Worm (Caenorhabditis elegans): ENCODE measurements around the gene W06H8.2.
A peak's percentile ranks its signal among the peaks of the same experiment; 100 is the strongest.

The W06H8.2 gene

ce11 chrV:6222171-6222733 lies 15.7 kb downstream of the W06H8.2 start:
- 0 out of 2 replicates have a peak, but pooled peaks have one; percentile 73 for TF ChIP-seq ztf-1 (GFP tag; conservative IDR thresholded peaks at IDR 0.05)
- TF ChIP-seq nhr-25 (tag; optimal IDR thresholded peaks at IDR 0.05), result peak; percentile 27
- TF ChIP-seq skn-1 (tag; optimal IDR thresholded peaks at IDR 0.05), result no peak

ce11 chrV:6222779-6223276 lies 16.3 kb downstream of the W06H8.2 start:
- no peak for TF ChIP-seq elt-3 (tag; optimal IDR thresholded peaks at IDR 0.05)
- TF ChIP-seq nhr-237 (tag; optimal IDR thresholded peaks at IDR 0.05), result no peak
- TF ChIP-seq aly-2 (tag; optimal IDR thresholded peaks at IDR 0.05), result no peak
- TF ChIP-seq alr-1 (tag; optimal IDR thresholded peaks at IDR 0.05), result no peak
- TF ChIP-seq unc-62 (GFP tag; optimal IDR thresholded peaks at IDR 0.05), result no peak
- TF ChIP-seq dmd-4 (tag; optimal IDR thresholded peaks at IDR 0.05), result no peak
- no peak for TF ChIP-seq nhr-12 (tag; optimal IDR thresholded peaks at IDR 0.05)
- no peak for TF ChIP-seq ZK546.5 (tag; optimal IDR thresholded peaks at IDR 0.05)
- no peak for TF ChIP-seq elt-1 (tag; optimal IDR thresholded peaks at IDR 0.05)
- peak; percentile 17 for TF ChIP-seq sma-9 (GFP tag; optimal IDR thresholded peaks at IDR 0.05)
- no peak for TF ChIP-seq sma-9 (tag; optimal IDR thresholded peaks at IDR 0.05)
- no peak for TF ChIP-seq R02D3.7 (tag; optimal IDR thresholded peaks at IDR 0.05)
- TF ChIP-seq ceh-16 (tag; optimal IDR thresholded peaks at IDR 0.05), result no peak
- TF ChIP-seq gmeb-1 (tag; optimal IDR thresholded peaks at IDR 0.05), result no peak
- TF ChIP-seq blmp-1 (tag; optimal IDR thresholded peaks at IDR 0.05; ENCODE audit: insufficient read depth), result peak; percentile 2
- peak in 1 of 2 experiments; percentile 2 for TF ChIP-seq lsy-2 (tag; optimal IDR thresholded peaks at IDR 0.05)

ce11 chrV:6223315-6224018 lies 16.9 kb downstream of the W06H8.2 start:
- TF ChIP-seq sma-9 (GFP tag; optimal IDR thresholded peaks at IDR 0.05) (peak; percentile 31), sma-9 (tag; optimal IDR thresholded peaks at IDR 0.05) (no peak), ztf-1 (GFP tag; conservative IDR thresholded peaks at IDR 0.05) (no peak), skn-1 (tag; optimal IDR thresholded peaks at IDR 0.05) (no peak), mab-5 (tag; optimal IDR thresholded peaks at IDR 0.05) (peak; percentile 11), dmd-4 (tag; optimal IDR thresholded peaks at IDR 0.05) (no peak)

ce11 chrV:6224019-6224335 lies 17.4 kb downstream of the W06H8.2 start:
- TF ChIP-seq skn-1 (tag; optimal IDR thresholded peaks at IDR 0.05) (no peak), nhr-23 (tag; optimal IDR thresholded peaks at IDR 0.05) (no peak), lin-11 (tag; optimal IDR thresholded peaks at IDR 0.05) (no peak), nhr-6 (tag; optimal IDR thresholded peaks at IDR 0.05) (no peak), Y55F3AM.14 (GFP tag; optimal IDR thresholded peaks at IDR 0.05) (no peak), ZK546.5 (tag; optimal IDR thresholded peaks at IDR 0.05) (no peak), fos-1 (tag; optimal IDR thresholded peaks at IDR 0.05) (no peak), zag-1 (tag; optimal IDR thresholded peaks at IDR 0.05) (no peak), lin-13 (GFP tag; optimal IDR thresholded peaks at IDR 0.05) (no peak), mdl-1 (tag; optimal IDR thresholded peaks at IDR 0.05) (no peak), crh-2 (tag; optimal IDR thresholded peaks at IDR 0.05) (no peak), elt-3 (tag; optimal IDR thresholded peaks at IDR 0.05) (no peak), nhr-11 (tag; optimal IDR thresholded peaks at IDR 0.05) (no peak), unc-62 (GFP tag; optimal IDR thresholded peaks at IDR 0.05) (no peak), unc-55 (GFP tag; optimal IDR thresholded peaks at IDR 0.05) (no peak), ztf-1 (GFP tag; conservative IDR thresholded peaks at IDR 0.05) (no peak), nhr-237 (tag; optimal IDR thresholded peaks at IDR 0.05) (no peak), nhr-10 (tag; optimal IDR thresholded peaks at IDR 0.05) (no peak), egl-27 (tag; optimal IDR thresholded peaks at IDR 0.05) (no peak)

ce11 chrV:6224494-6224959 lies 18.0 kb downstream of the W06H8.2 start:
- TF ChIP-seq skn-1 (tag; optimal IDR thresholded peaks at IDR 0.05), result no peak
- peak; percentile 37 for TF ChIP-seq nhr-237 (tag; optimal IDR thresholded peaks at IDR 0.05)
- peak; percentile 85 for TF ChIP-seq gmeb-1 (tag; optimal IDR thresholded peaks at IDR 0.05)
- TF ChIP-seq nhr-12 (tag; optimal IDR thresholded peaks at IDR 0.05), result peak; percentile 24
- peak; percentile 93 for TF ChIP-seq sem-4 (tag; optimal IDR thresholded peaks at IDR 0.05)
- peak; percentile 80 to 94 for TF ChIP-seq lsy-2 (tag; optimal IDR thresholded peaks at IDR 0.05)
- TF ChIP-seq ztf-4 (tag; optimal IDR thresholded peaks at IDR 0.05), result peak; percentile 98
- TF ChIP-seq nhr-129 (tag; optimal IDR thresholded peaks at IDR 0.05), result peak; percentile 98
- TF ChIP-seq unc-62 (GFP tag; optimal IDR thresholded peaks at IDR 0.05), result peak; percentile 88
- peak; percentile 70 for TF ChIP-seq nhr-23 (tag; optimal IDR thresholded peaks at IDR 0.05)
- peak; percentile 83 for TF ChIP-seq nhr-10 (tag; optimal IDR thresholded peaks at IDR 0.05)
- TF ChIP-seq elt-1 (tag; optimal IDR thresholded peaks at IDR 0.05), result no peak
- TF ChIP-seq alr-1 (tag; optimal IDR thresholded peaks at IDR 0.05), result no peak
- peak; percentile 99 for TF ChIP-seq sma-9 (GFP tag; optimal IDR thresholded peaks at IDR 0.05)
- TF ChIP-seq sma-9 (tag; optimal IDR thresholded peaks at IDR 0.05), result no peak
- TF ChIP-seq lin-39 (tag; optimal IDR thresholded peaks at IDR 0.05), result peak; percentile 15
- peak; percentile 96 for TF ChIP-seq sma-3 (GFP tag; optimal IDR thresholded peaks at IDR 0.05)
- TF ChIP-seq ama-1 (optimal IDR thresholded peaks at IDR 0.05), result peak; percentile 94
- peak; percentile 98 for TF ChIP-seq crh-2 (tag; optimal IDR thresholded peaks at IDR 0.05)
- TF ChIP-seq snpc-4 (tag; optimal IDR thresholded peaks at IDR 0.05), result peak; percentile 60
- peak; percentile 90 for TF ChIP-seq Y55F3AM.14 (GFP tag; optimal IDR thresholded peaks at IDR 0.05)
- TF ChIP-seq ztf-11 (tag; optimal IDR thresholded peaks at IDR 0.05), result no peak
- peak; percentile 85 for TF ChIP-seq fos-1 (tag; optimal IDR thresholded peaks at IDR 0.05)
- TF ChIP-seq lin-13 (GFP tag; optimal IDR thresholded peaks at IDR 0.05), result peak; percentile 94
- peak; percentile 97 for TF ChIP-seq zag-1 (tag; optimal IDR thresholded peaks at IDR 0.05)

Measured in whole organism, L2 larva.